Fruit fly (Drosophila melanogaster): ENCODE data around the gene Srx.
"Not testable (repeated sequence)": the region's sequence is repeated elsewhere in the genome, so short reads cannot be mapped to it uniquely, and the experiment has no call there.

The Srx gene

DNA sequence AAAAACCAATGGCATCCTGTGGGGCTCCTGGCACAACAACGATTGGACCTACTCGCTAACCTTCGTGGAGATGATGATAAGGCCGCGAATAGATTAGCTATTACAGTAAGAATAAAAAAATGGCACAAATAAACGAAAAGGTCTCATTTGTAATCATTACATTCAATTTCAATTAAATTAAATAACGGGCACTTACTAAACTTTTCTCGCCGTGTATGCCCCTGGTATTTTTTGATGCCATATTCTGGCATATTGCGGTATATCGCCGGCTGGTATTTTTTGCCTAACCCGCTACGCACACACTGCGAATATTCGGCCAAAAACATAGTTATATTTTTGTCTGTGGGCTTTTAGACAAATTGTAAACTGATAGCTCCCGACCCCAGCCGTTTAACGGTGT is 42.6 kb downstream of the Srx start, which contains the start of gene Gss2:
Gss2 (plus strand) TSS at position 301 of the 400 bp plus-strand sequence.
- not testable (repeated sequence) for TF ChIP-seq noc (tag; optimal IDR thresholded peaks at IDR 0.05)

DNA sequence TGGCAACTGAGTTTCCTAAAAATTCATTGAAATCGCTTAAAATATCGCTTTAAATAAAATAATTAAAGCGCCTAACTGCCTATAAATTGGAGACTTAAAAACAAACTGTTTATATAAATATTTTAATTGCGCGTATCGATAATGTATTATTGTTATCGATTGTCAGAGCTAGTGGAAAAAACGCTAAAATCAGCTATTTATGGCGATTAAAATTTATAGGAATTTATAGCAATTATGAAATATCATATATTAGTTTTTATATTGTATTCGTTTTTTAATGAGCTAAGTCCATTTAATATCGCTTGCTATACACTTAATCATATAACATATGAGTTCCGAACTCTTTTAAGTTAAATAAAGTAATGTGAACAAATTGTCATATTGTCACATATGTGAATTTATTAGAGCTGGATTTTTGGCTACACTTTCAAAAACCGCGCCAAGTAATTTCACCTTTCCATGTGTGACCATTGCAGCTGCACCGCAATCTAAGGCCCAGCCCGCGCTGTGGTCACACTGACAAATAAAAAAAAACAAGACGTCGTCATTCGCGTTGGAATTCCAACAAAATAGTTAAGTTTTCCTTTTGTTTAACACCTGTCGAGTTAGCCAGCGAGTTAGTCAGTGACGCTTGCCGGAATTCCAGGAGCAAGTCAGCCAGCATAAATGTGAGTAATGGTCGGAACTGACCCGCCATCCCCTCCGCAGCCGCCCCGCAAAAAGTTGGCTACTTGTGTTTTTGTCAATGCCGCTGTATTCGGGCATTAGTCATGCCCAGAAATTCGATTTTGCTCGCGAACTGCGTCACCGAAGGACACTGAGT is 50.6 kb downstream of the Srx start, which contains the start of the genes CG7772 and Vps4:
CG7772 (minus strand) TSS at position 78 of the 823 bp plus-strand sequence.
Vps4 (plus strand) TSS at position 509 of the 823 bp plus-strand sequence.
- no peak for TF ChIP-seq noc (tag; optimal IDR thresholded peaks at IDR 0.05)
